Worm (Caenorhabditis elegans): ENCODE measurements around the gene oxi-1.
A peak's percentile ranks its signal among the peaks of the same experiment; 100 is the strongest.

oxi-1 gene

ce11 chrIII:10818364-10818763, 39.7 kb upstream of the oxi-1 start (continued):
- TF ChIP-seq C34B4.2 (tag; optimal IDR thresholded peaks at IDR 0.05): no peak
- peak; percentile 47 for TF ChIP-seq unc-86 (tag; optimal IDR thresholded peaks at IDR 0.05)
- TF ChIP-seq ama-1 (optimal IDR thresholded peaks at IDR 0.05): peak; percentile 48

ce11 chrIII:10819257-10819656, 38.8 kb upstream of the oxi-1 start:
- TF ChIP-seq pax-3 (tag; optimal IDR thresholded peaks at IDR 0.05) (peak; percentile 11), elt-2 (tag; optimal IDR thresholded peaks at IDR 0.05) (peak; percentile 34), pag-3 (tag; optimal IDR thresholded peaks at IDR 0.05; ENCODE audit: borderline replicate concordance, insufficient read depth) (no peak), blmp-1 (tag; optimal IDR thresholded peaks at IDR 0.05) (no peak), tlp-1 (tag; optimal IDR thresholded peaks at IDR 0.05) (no peak), elt-3 (tag; optimal IDR thresholded peaks at IDR 0.05) (no peak), efl-1 (optimal IDR thresholded peaks at IDR 0.05) (no peak), efl-1 (GFP tag; optimal IDR thresholded peaks at IDR 0.05 in 1 of 2) (peak in 1 of 2 experiments; percentile 80)

DNA sequence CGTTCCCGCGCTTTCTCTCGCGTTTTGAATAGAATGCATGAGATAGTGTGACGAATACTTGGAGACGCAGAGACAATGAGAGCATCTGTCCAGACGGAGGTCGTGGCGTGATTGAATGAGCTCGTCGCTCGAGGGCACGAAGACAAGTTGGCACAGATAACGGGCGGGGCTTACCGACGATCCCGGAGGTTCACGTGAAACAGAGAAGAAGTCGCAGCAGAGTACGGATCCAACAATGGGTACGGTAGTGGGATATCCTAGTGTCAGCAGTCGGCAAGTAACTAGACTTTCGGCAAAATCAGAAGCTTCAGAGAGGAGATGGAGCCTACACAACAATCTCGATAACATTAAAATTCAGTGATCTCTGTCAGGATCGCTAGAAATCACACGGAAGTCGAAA, 38.3 kb upstream of the oxi-1 start:
- TF ChIP-seq mef-2 (tag; optimal IDR thresholded peaks at IDR 0.05) (no peak), hlh-17 (GFP tag; optimal IDR thresholded peaks at IDR 0.05; ENCODE audit: borderline replicate concordance) (no peak), ztf-4 (tag; optimal IDR thresholded peaks at IDR 0.05) (peak; percentile 63), nhr-20 (tag; optimal IDR thresholded peaks at IDR 0.05) (peak; percentile 74), alr-1 (tag; optimal IDR thresholded peaks at IDR 0.05; ENCODE audit: borderline replicate concordance) (no peak), lsy-2 (tag; optimal IDR thresholded peaks at IDR 0.05) (peak; percentile 60 to 80), lin-13 (GFP tag; optimal IDR thresholded peaks at IDR 0.05) (no peak), nhr-90 (tag; optimal IDR thresholded peaks at IDR 0.05; ENCODE audit: poor library complexity) (no peak), unc-130 (tag; optimal IDR thresholded peaks at IDR 0.05) (peak; percentile 79), pax-3 (tag; optimal IDR thresholded peaks at IDR 0.05) (no peak), sptf-1 (tag; optimal IDR thresholded peaks at IDR 0.05) (no peak), pqm-1 (tag; optimal IDR thresholded peaks at IDR 0.05) (no peak), zip-4 (GFP tag; optimal IDR thresholded peaks at IDR 0.05) (no peak), nhr-12 (tag; optimal IDR thresholded peaks at IDR 0.05) (no peak), ztf-11 (tag; optimal IDR thresholded peaks at IDR 0.05) (no peak), blmp-1 (tag; optimal IDR thresholded peaks at IDR 0.05) (no peak), unc-62 (GFP tag; optimal IDR thresholded peaks at IDR 0.05) (no peak), nhr-11 (tag; optimal IDR thresholded peaks at IDR 0.05) (peak; percentile 46), ceh-82 (tag; optimal IDR thresholded peaks at IDR 0.05) (no peak), ets-5 (GFP tag; IDR thresholded peaks at IDR 0.05) (no peak), nhr-237 (tag; optimal IDR thresholded peaks at IDR 0.05) (no peak), fkh-8 (tag; optimal IDR thresholded peaks at IDR 0.05) (no peak), dpl-1 (GFP tag; optimal IDR thresholded peaks at IDR 0.05) (no peak), efl-3 (GFP tag; optimal IDR thresholded peaks at IDR 0.05) (no peak), mdl-1 (tag; optimal IDR thresholded peaks at IDR 0.05) (peak in 1 of 2 experiments; percentile 29), efl-1 (optimal IDR thresholded peaks at IDR 0.05) (peak; percentile 33 to 34), efl-1 (GFP tag; optimal IDR thresholded peaks at IDR 0.05 in 1 of 2) (peak in 1 of 2 experiments; percentile 92), mep-1 (tag; optimal IDR thresholded peaks at IDR 0.05) (no peak), elt-3 (tag; optimal IDR thresholded peaks at IDR 0.05) (no peak), zag-1 (tag; optimal IDR thresholded peaks at IDR 0.05) (no peak), jun-1 (tag; optimal IDR thresholded peaks at IDR 0.05) (no peak), ceh-8 (GFP tag; optimal IDR thresholded peaks at IDR 0.05) (no peak), elt-2 (tag; optimal IDR thresholded peaks at IDR 0.05) (no peak), irx-1 (tag; optimal IDR thresholded peaks at IDR 0.05) (peak; percentile 37), grh-1 (GFP tag; IDR thresholded peaks at IDR 0.05) (no peak), fkh-4 (tag; optimal IDR thresholded peaks at IDR 0.05; ENCODE audit: borderline replicate concordance) (no peak), pag-3 (tag; optimal IDR thresholded peaks at IDR 0.05; ENCODE audit: borderline replicate concordance, insufficient read depth) (peak; percentile 9), C16A3.4 (tag; optimal IDR thresholded peaks at IDR 0.05) (no peak), ces-1 (GFP tag; optimal IDR thresholded peaks at IDR 0.05) (no peak), C34B4.2 (tag; optimal IDR thresholded peaks at IDR 0.05) (no peak), fkh-10 (GFP tag; optimal IDR thresholded peaks at IDR 0.05) (no peak), tbx-2 (tag; optimal IDR thresholded peaks at IDR 0.05) (peak; percentile 40), nhr-84 (tag; optimal IDR thresholded peaks at IDR 0.05) (no peak), nhr-85 (tag) (no peak), lin-35 (GFP tag; optimal IDR thresholded peaks at IDR 0.05) (peak in 1 of 2 experiments; percentile 28)

All from whole organism, L1 larva.